Fruit fly (Drosophila melanogaster): ENCODE data around the gene grn.

- TF ChIP-seq MTF-1 (GFP tag; optimal IDR thresholded peaks at IDR 0.05; ENCODE audit: borderline replicate concordance): no peak
- TF ChIP-seq CG7839 (tag; optimal IDR thresholded peaks at IDR 0.05): no peak
- TF ChIP-seq BtbVII (GFP tag; optimal IDR thresholded peaks at IDR 0.05): no peak
Observed at dm6 chr3R:8197137-8197536, 15.9 kb upstream of the grn start.

All from whole organism, embryonic.